Fruit fly (Drosophila melanogaster): ENCODE results near the gene Glut1.

dm6 chr3L:959869-960378, 46.0 kb downstream of the Glut1 start:
- no peak for TF ChIP-seq CTCF (optimal IDR thresholded peaks at IDR 0.05)
- TF ChIP-seq CG8478 (optimal IDR thresholded peaks at IDR 0.05): no peak

All from S2 (cell line).